Fruit fly (Drosophila melanogaster) ovary, adult (tissue): ENCODE measurements around the gene Obp93a.

Experiments used
- CG17801 ChIP-seq: fragments of 200-800 bp; optimal IDR thresholded peaks from 2 replicates; lab custom pipeline; 2019; ENCODE audit warnings: missing biosample characterization, mild to moderate bottlenecking, missing genetic modification characterization, moderate library complexity; ENCODE audit not compliant: partially characterized antibody

The Obp93a gene

dm6 chr3R:21080876-21081586 is 48.5 kb downstream of the Obp93a start, which contains the start of gene HHEX:
TSS of gene HHEX (minus strand) at chr3R:21080926.
- TF ChIP-seq CG17801 (GFP tag; lab: Kevin White, UChicago), result no peak

- TF ChIP-seq CG17801 (GFP tag; lab: Kevin White, UChicago), result no peak
These were observed 50.6 kb downstream of the Obp93a start for dm6 chr3R:21078958-21079357.
